Fruit fly (Drosophila melanogaster) whole organism, prepupa: ENCODE data around the gene mRpL27.

Experiments used
- CG10631 ChIP-seq: fragments of 200-800 bp; sonication (Bioruptor generic); optimal IDR thresholded peaks from 2 replicates; lab custom pipeline; 2016; ENCODE audit warnings: missing biosample characterization, missing genetic modification characterization
- CG10669 ChIP-seq: fragments of 200-800 bp; sonication (Bioruptor generic); optimal IDR thresholded peaks from 3 replicates; lab custom pipeline; 2018; ENCODE audit warnings: missing biosample characterization, mild to moderate bottlenecking, missing genetic modification characterization, moderate library complexity
- CG11294 ChIP-seq: fragments of 200-800 bp; sonication (Bioruptor generic); IDR thresholded peaks from 2 replicates; pipeline ENCODE4 v1.3.6; 2022; ENCODE audit warnings: missing biosample characterization, missing genetic modification characterization
- CG11762 ChIP-seq: fragments of 200-800 bp; sonication (Bioruptor generic); optimal IDR thresholded peaks from 3 replicates; lab custom pipeline; 2016; ENCODE audit warnings: missing biosample characterization, missing genetic modification characterization; ENCODE audit not compliant: insufficient read depth
- CG11902 ChIP-seq: fragments of 200-800 bp; sonication (Bioruptor generic); optimal IDR thresholded peaks from 3 replicates; lab custom pipeline; 2016; ENCODE audit warnings: missing biosample characterization, missing genetic modification characterization
- CG15336 ChIP-seq: fragments of 200-800 bp; sonication (Bioruptor generic); IDR thresholded peaks from 2 replicates; pipeline ENCODE4 v1.3.6; 2022; ENCODE audit warnings: missing biosample characterization, missing genetic modification characterization
- CG1621 ChIP-seq: fragments of 200-800 bp; sonication (Bioruptor generic); optimal IDR thresholded peaks from 3 replicates; lab custom pipeline; 2018; ENCODE audit warnings: missing biosample characterization, mild to moderate bottlenecking, missing genetic modification characterization
- CG16779 ChIP-seq: fragments of 200-800 bp; sonication (Bioruptor generic); optimal IDR thresholded peaks from 3 replicates; lab custom pipeline; 2017; ENCODE audit warnings: missing biosample characterization, mild to moderate bottlenecking, missing genetic modification characterization
- CG31627 ChIP-seq: fragments of 200-800 bp; sonication (Bioruptor generic); optimal IDR thresholded peaks from 3 replicates; lab custom pipeline; 2016; ENCODE audit warnings: missing biosample characterization, missing genetic modification characterization
- CG32006 ChIP-seq: fragments of 200-800 bp; sonication (Bioruptor generic); optimal IDR thresholded peaks from 3 replicates; lab custom pipeline; 2017; ENCODE audit warnings: missing biosample characterization, mild to moderate bottlenecking, missing genetic modification characterization
- CG34406 ChIP-seq: fragments of 200-800 bp; sonication (Bioruptor generic); optimal IDR thresholded peaks from 3 replicates; lab custom pipeline; 2016; ENCODE audit warnings: missing biosample characterization, missing genetic modification characterization
- CG3919 ChIP-seq: fragments of 200-800 bp; sonication (Bioruptor generic); optimal IDR thresholded peaks from 3 replicates; lab custom pipeline; 2016; ENCODE audit warnings: missing biosample characterization, missing genetic modification characterization
- CG4318 ChIP-seq: fragments of 200-800 bp; sonication (Bioruptor generic); optimal IDR thresholded peaks from 3 replicates; lab custom pipeline; 2017; ENCODE audit warnings: missing biosample characterization, mild to moderate bottlenecking, missing genetic modification characterization
- CG6163 ChIP-seq: fragments of 200-800 bp; sonication (Bioruptor generic); IDR thresholded peaks from 3 replicates; pipeline ENCODE4 v1.3.6; 2022; ENCODE audit warnings: missing biosample characterization, missing genetic modification characterization
- CG6276 ChIP-seq: fragments of 200-800 bp; sonication (Bioruptor generic); optimal IDR thresholded peaks from 2 replicates; lab custom pipeline; 2017; ENCODE audit warnings: missing biosample characterization, mild to moderate bottlenecking, missing genetic modification characterization
- CG6792 ChIP-seq: fragments of 200-800 bp; sonication (Bioruptor generic); optimal IDR thresholded peaks from 3 replicates; lab custom pipeline; 2016; ENCODE audit warnings: missing biosample characterization, missing genetic modification characterization
- CG6808 ChIP-seq: fragments of 200-800 bp; sonication (Bioruptor generic); optimal IDR thresholded peaks from 3 replicates; lab custom pipeline; 2017; ENCODE audit warnings: missing biosample characterization, missing genetic modification characterization, mild to moderate bottlenecking, moderate library complexity, missing genetic modification reagents
- CG6854 ChIP-seq: fragments of 200-800 bp; sonication (Bioruptor generic); optimal IDR thresholded peaks from 2 replicates; lab custom pipeline; 2017; ENCODE audit warnings: missing biosample characterization, mild to moderate bottlenecking, missing genetic modification characterization
- CG8119 ChIP-seq: fragments of 200-800 bp; sonication (Bioruptor generic); IDR thresholded peaks from 3 replicates; pipeline ENCODE4 v1.3.6; 2022; ENCODE audit warnings: missing biosample characterization, missing genetic modification characterization
- CG8319 ChIP-seq: fragments of 200-800 bp; sonication (Bioruptor generic); optimal IDR thresholded peaks from 3 replicates; lab custom pipeline; 2016; ENCODE audit warnings: missing biosample characterization, missing genetic modification characterization
- CG8632 ChIP-seq: fragments of 200-800 bp; sonication (Bioruptor generic); optimal IDR thresholded peaks from 3 replicates; lab custom pipeline; 2016; ENCODE audit warnings: missing biosample characterization, missing genetic modification characterization
- CG9139 ChIP-seq: fragments of 200-800 bp; sonication (Bioruptor generic); optimal IDR thresholded peaks from 3 replicates; lab custom pipeline; 2017; ENCODE audit warnings: missing biosample characterization, mild to moderate bottlenecking, missing genetic modification characterization
- Eip93F ChIP-seq: fragments of 200-800 bp; sonication (Bioruptor generic); optimal IDR thresholded peaks from 2 replicates; lab custom pipeline; 2016; ENCODE audit warnings: missing biosample characterization, mild to moderate bottlenecking, missing genetic modification characterization
- Ets21C ChIP-seq: fragments of 200-800 bp; sonication (Bioruptor generic); optimal IDR thresholded peaks from 3 replicates; lab custom pipeline; 2016; ENCODE audit warnings: missing biosample characterization, missing genetic modification characterization
- Ets96B ChIP-seq: fragments of 200-800 bp; optimal IDR thresholded peaks from 2 replicates; lab custom pipeline; 2019; ENCODE audit warnings: missing biosample characterization, mild to moderate bottlenecking, missing genetic modification characterization, moderate library complexity
- Gug ChIP-seq: fragments of 200-800 bp; sonication (Bioruptor generic); IDR thresholded peaks from 2 replicates; pipeline ENCODE4 v1.3.6; 2022; ENCODE audit warnings: missing biosample characterization, missing genetic modification characterization
- Hr38 ChIP-seq: sonication (Bioruptor generic); optimal IDR thresholded peaks from 2 replicates; lab custom pipeline; 2016; ENCODE audit warnings: missing biosample characterization, missing genetic modification characterization
- Hr39 ChIP-seq: fragments of 200-800 bp; sonication (Bioruptor generic); optimal IDR thresholded peaks from 2 replicates; lab custom pipeline; 2016; ENCODE audit warnings: missing biosample characterization, missing genetic modification characterization
- Hr4 ChIP-seq: fragments of 200-800 bp; sonication (Bioruptor generic); optimal IDR thresholded peaks from 3 replicates; lab custom pipeline; 2016; ENCODE audit warnings: missing biosample characterization, missing genetic modification characterization
- Lpt ChIP-seq: fragments of 200-800 bp; sonication (Bioruptor generic); optimal IDR thresholded peaks from 3 replicates; lab custom pipeline; 2016; ENCODE audit warnings: missing biosample characterization, missing genetic modification characterization
- Met ChIP-seq: fragments of 200-800 bp; sonication (Bioruptor generic); optimal IDR thresholded peaks from 3 replicates; lab custom pipeline; 2016; ENCODE audit warnings: missing biosample characterization, missing genetic modification characterization
- Smox ChIP-seq: fragments of 200-800 bp; sonication (Bioruptor generic); optimal IDR thresholded peaks from 3 replicates; lab custom pipeline; 2016; ENCODE audit warnings: missing biosample characterization, missing genetic modification characterization
- Sox102F ChIP-seq: fragments of 200-800 bp; sonication (Bioruptor generic); optimal IDR thresholded peaks from 2 replicates; lab custom pipeline; 2016; ENCODE audit warnings: missing biosample characterization, mild to moderate bottlenecking, missing genetic modification characterization
- Sox14 ChIP-seq: fragments of 200-800 bp; sonication (Bioruptor generic); optimal IDR thresholded peaks from 3 replicates; lab custom pipeline; 2016; ENCODE audit warnings: missing biosample characterization, missing genetic modification characterization
- Sox15 ChIP-seq: fragments of 200-800 bp; sonication (Bioruptor generic); optimal IDR thresholded peaks from 3 replicates; lab custom pipeline; 2016; ENCODE audit warnings: missing biosample characterization, missing genetic modification characterization
- achi ChIP-seq: fragments of 200-800 bp; sonication (Bioruptor generic); optimal IDR thresholded peaks from 3 replicates; lab custom pipeline; 2016; ENCODE audit warnings: missing biosample characterization, missing genetic modification characterization
- acj6 ChIP-seq: fragments of 200-800 bp; sonication (Bioruptor generic); optimal IDR thresholded peaks from 3 replicates; lab custom pipeline; 2016; ENCODE audit warnings: missing biosample characterization, missing genetic modification characterization
- dac ChIP-seq: fragments of 200-800 bp; sonication (Bioruptor generic); optimal IDR thresholded peaks from 2 replicates; lab custom pipeline; 2017; ENCODE audit warnings: missing biosample characterization, mild to moderate bottlenecking, missing genetic modification characterization
- dsx ChIP-seq: fragments of 200-800 bp; optimal IDR thresholded peaks from 3 replicates; lab custom pipeline; 2019; ENCODE audit warnings: missing biosample characterization, mild to moderate bottlenecking, missing genetic modification characterization, moderate library complexity; ENCODE audit not compliant: poor library complexity, severe bottlenecking
- eg ChIP-seq: fragments of 200-800 bp; sonication (Bioruptor generic); IDR thresholded peaks from 3 replicates; pipeline ENCODE4 v1.3.6; 2022; ENCODE audit warnings: missing biosample characterization, missing genetic modification characterization
- esn ChIP-seq: fragments of 200-800 bp; sonication (Bioruptor generic); optimal IDR thresholded peaks from 2 replicates; lab custom pipeline; 2016; ENCODE audit warnings: missing biosample characterization, mild to moderate bottlenecking, missing genetic modification characterization, moderate library complexity
- fd59A ChIP-seq: fragments of 200-800 bp; sonication (Bioruptor generic); optimal IDR thresholded peaks from 2 replicates; lab custom pipeline; 2017; ENCODE audit warnings: missing biosample characterization, mild to moderate bottlenecking, missing genetic modification characterization, missing genetic modification reagents
- fd85E ChIP-seq: fragments of 200-800 bp; sonication (Bioruptor generic); optimal IDR thresholded peaks from 3 replicates; lab custom pipeline; 2016; ENCODE audit warnings: missing biosample characterization, missing genetic modification characterization
- fkh ChIP-seq: fragments of 200-800 bp; sonication (Bioruptor generic); optimal IDR thresholded peaks from 3 replicates; lab custom pipeline; 2017; ENCODE audit warnings: missing biosample characterization, mild to moderate bottlenecking, missing genetic modification characterization, moderate library complexity
- lz ChIP-seq: fragments of 200-800 bp; sonication (Bioruptor generic); optimal IDR thresholded peaks from 3 replicates; lab custom pipeline; 2016; ENCODE audit warnings: missing biosample characterization, missing genetic modification characterization
- net ChIP-seq: fragments of 200-800 bp; sonication (Bioruptor generic); optimal IDR thresholded peaks from 3 replicates; lab custom pipeline; 2016; ENCODE audit warnings: missing biosample characterization, missing genetic modification characterization
- pdm3 ChIP-seq: fragments of 200-800 bp; sonication (Bioruptor generic); optimal IDR thresholded peaks from 3 replicates; lab custom pipeline; 2016; ENCODE audit warnings: missing biosample characterization, missing genetic modification characterization
- spab ChIP-seq: fragments of 200-800 bp; sonication (Bioruptor generic); optimal IDR thresholded peaks from 2 replicates; lab custom pipeline; 2017; ENCODE audit warnings: missing biosample characterization, mild to moderate bottlenecking, missing genetic modification characterization, missing genetic modification reagents
- ss ChIP-seq, 2 experiments: fragments of 200-800 bp; sonication (Bioruptor generic); optimal IDR thresholded peaks; 2 replicates in 1 of 2; 3 replicates in 1 of 2; lab custom pipeline; 2017 to 2018; ENCODE audit warnings: mild to moderate bottlenecking in 2 of 2, missing biosample characterization in 2 of 2, missing genetic modification characterization in 2 of 2, moderate library complexity in 1 of 2
- svp ChIP-seq: fragments of 200-800 bp; sonication (Bioruptor generic); peaks from one replicate; lab custom pipeline; 2016; ENCODE audit warnings: missing biosample characterization, missing genetic modification characterization
- topi ChIP-seq: fragments of 200-800 bp; sonication (Bioruptor generic); optimal IDR thresholded peaks from 3 replicates; lab custom pipeline; 2016; ENCODE audit warnings: missing biosample characterization, missing genetic modification characterization
- vri ChIP-seq: fragments of 200-800 bp; sonication (Bioruptor generic); optimal IDR thresholded peaks from 3 replicates; lab custom pipeline; 2016; ENCODE audit warnings: missing biosample characterization, mild to moderate bottlenecking, missing genetic modification characterization

The mRpL27 gene

dm6 chr2L:4416903-4417302 is 42.5 kb downstream of the mRpL27 start:
- TF ChIP-seq Smox (GFP tag; lab: Kevin White, UChicago) (peak; percentile 4), CG34406 (GFP tag; lab: Kevin White, UChicago) (peak; percentile 4), Sox14 (no peak), CG6276 (peak; percentile 4), pdm3 (GFP tag; lab: Kevin White, UChicago) (peak; percentile 31), CG8119 (GFP tag; lab: Robert Waterston, UW) (peak; percentile 41; the same call in 1 of the 3 replicates), CG32006 (GFP tag; lab: Kevin White, UChicago) (peak; percentile 51), acj6 (peak; percentile 31), CG11902 (GFP tag; lab: Kevin White, UChicago) (no peak), CG31627 (GFP tag; lab: Kevin White, UChicago) (no peak), Hr4 (GFP tag; lab: Kevin White, UChicago) (peak; percentile 28), CG10669 (GFP tag; lab: Kevin White, UChicago) (peak; percentile 61), svp (GFP tag; lab: Kevin White, UChicago) (peak; percentile 66), vri (GFP tag; lab: Kevin White, UChicago) (no peak), Ets21C (GFP tag; lab: Kevin White, UChicago) (no peak), Lpt (GFP tag; lab: Kevin White, UChicago) (no peak), CG15336 (GFP tag; lab: Robert Waterston, UW) (peak; percentile 51), CG1621 (tag; lab: Kevin White, UChicago) (peak; percentile 26), CG4318 (GFP tag; lab: Kevin White, UChicago) (peak; percentile 33), Hr39 (no peak), CG6808 (peak; percentile 31), Hr38 (no peak), achi (GFP tag; lab: Kevin White, UChicago) (peak; percentile 40), CG16779 (tag; lab: Kevin White, UChicago) (peak; percentile 19), CG11762 (GFP tag; lab: Kevin White, UChicago) (no peak), CG6792 (peak; percentile 20), topi (peak; percentile 20), Sox15 (GFP tag; lab: Kevin White, UChicago) (no peak), eg (GFP tag; lab: Robert Waterston, UW) (peak; percentile 51; the same call in 2 of the 3 replicates), CG8632 (GFP tag; lab: Kevin White, UChicago) (peak; percentile 32), CG9139 (GFP tag; lab: Kevin White, UChicago) (peak; percentile 20), CG6163 (GFP tag; lab: Robert Waterston, UW) (peak; percentile 48; the same call in 1 of the 3 replicates), ss (GFP tag; optimal IDR thresholded peaks at IDR 0.05; lab: Kevin White, UChicago) (peak; percentile 24 to 60), fd59A (GFP tag; lab: Kevin White, UChicago) (peak; percentile 10), dac (GFP tag; lab: Kevin White, UChicago) (no peak), esn (GFP tag; lab: Kevin White, UChicago) (peak; percentile 44), CG11294 (no peak), Met (GFP tag; lab: Kevin White, UChicago) (peak; percentile 43), Sox102F (GFP tag; lab: Kevin White, UChicago) (no peak), Eip93F (GFP tag; lab: Kevin White, UChicago) (no peak), dsx (peak; percentile 55), CG3919 (peak; percentile 42), fkh (GFP tag; lab: Kevin White, UChicago) (no peak), lz (GFP tag; lab: Kevin White, UChicago) (peak; percentile 24), CG8319 (GFP tag; lab: Kevin White, UChicago) (peak; percentile 25), Ets96B (tag; lab: Kevin White, UChicago) (peak; percentile 52), net (no peak), spab (GFP tag; lab: Kevin White, UChicago) (peak; percentile 34), CG10631 (GFP tag; lab: Kevin White, UChicago) (peak; percentile 37), CG6854 (GFP tag; lab: Kevin White, UChicago) (no peak), Gug (0 out of 2 replicates have a peak, but pooled peaks have one; percentile 21), fd85E (GFP tag; lab: Kevin White, UChicago) (no peak)
